Fruit fly (Drosophila melanogaster): ENCODE data around the gene CG8132.

CG8132 gene

DNA sequence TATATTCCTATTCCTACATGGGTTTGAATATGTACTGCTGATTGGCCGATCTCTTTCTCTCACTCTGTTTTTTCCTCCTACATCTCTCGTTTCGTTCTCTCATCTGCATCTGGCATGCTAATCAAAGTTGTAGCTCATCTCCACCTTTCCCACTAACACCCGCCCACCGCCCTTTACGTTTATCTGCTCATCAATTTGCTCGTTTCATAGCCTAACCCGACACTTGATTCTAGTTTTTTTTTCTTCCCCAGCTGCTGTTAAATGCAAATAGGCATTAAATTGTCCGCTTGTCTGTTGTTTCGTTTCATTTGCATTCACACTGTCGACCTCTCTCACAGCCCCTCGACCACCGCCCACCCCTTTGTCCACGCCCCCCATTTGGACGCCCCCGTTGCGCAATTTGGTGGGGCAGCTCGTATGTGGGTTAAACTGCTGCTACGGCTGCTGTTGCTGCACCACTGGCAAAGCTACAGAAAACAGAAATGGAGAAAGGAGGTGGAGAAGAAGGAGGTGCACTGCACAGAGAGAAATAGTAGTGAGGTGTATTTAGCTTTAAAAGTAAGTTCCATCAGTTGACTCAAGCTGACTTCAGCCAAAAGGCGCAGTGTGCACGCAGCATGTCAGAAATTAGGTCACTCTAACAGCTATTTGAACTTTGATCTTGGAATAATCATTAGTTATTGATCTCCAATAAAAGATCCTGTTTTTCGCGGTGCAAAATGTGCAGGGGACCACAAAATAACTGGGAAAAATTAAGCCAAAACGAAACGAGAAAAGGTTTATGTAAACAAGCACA, 19.3 kb downstream of the CG8132 start (continued):
- TF ChIP-seq pros (GFP tag; optimal IDR thresholded peaks at IDR 0.05), result no peak
- no peak for TF ChIP-seq z (GFP tag; IDR thresholded peaks at IDR 0.05)
- peak; percentile 6 for TF ChIP-seq HHEX (GFP tag; optimal IDR thresholded peaks at IDR 0.05)
- peak; percentile 40; the same call in 1 of the 3 replicates for TF ChIP-seq sr (GFP tag; IDR thresholded peaks at IDR 0.05)
- peak in 1 of 2 experiments; percentile 17 for TF ChIP-seq Pdp1 (GFP tag; optimal IDR thresholded peaks at IDR 0.05)
- peak; percentile 46 for TF ChIP-seq CG1603 (tag; optimal IDR thresholded peaks at IDR 0.05)
- 0 out of 2 replicates have a peak, but pooled peaks have one; percentile 32 for TF ChIP-seq HLH3B (GFP tag; IDR thresholded peaks at IDR 0.05)
- TF ChIP-seq nau (GFP tag; optimal IDR thresholded peaks at IDR 0.05), result peak; percentile 1
- no peak for TF ChIP-seq CG17612 (GFP tag; IDR thresholded peaks at IDR 0.05)
- TF ChIP-seq CG12391 (tag; optimal IDR thresholded peaks at IDR 0.05), result no peak
- 0 out of 2 replicates have a peak, but pooled peaks have one; percentile 15 for TF ChIP-seq Bgb (GFP tag; IDR thresholded peaks at IDR 0.05; ENCODE audit: partially characterized antibody)
- peak; percentile 8 for TF ChIP-seq Asciz (GFP tag; optimal IDR thresholded peaks at IDR 0.05)
- TF ChIP-seq Deaf1 (tag; optimal IDR thresholded peaks at IDR 0.05), result no peak
- TF ChIP-seq ttk (GFP tag; IDR thresholded peaks at IDR 0.05), result 0 out of 2 replicates have a peak, but pooled peaks have one; percentile 20
- TF ChIP-seq bowl (GFP tag; IDR thresholded peaks at IDR 0.05), result 0 out of 2 replicates have a peak, but pooled peaks have one; percentile 34
- TF ChIP-seq Oli (tag; optimal IDR thresholded peaks at IDR 0.05), result peak; percentile 31
- TF ChIP-seq jigr1 (GFP tag; IDR thresholded peaks at IDR 0.05), result 0 out of 3 replicates have a peak, but pooled peaks have one; percentile 31
- no peak for TF ChIP-seq CG14441 (GFP tag; IDR thresholded peaks at IDR 0.05)
- TF ChIP-seq abd-A (tag; optimal IDR thresholded peaks at IDR 0.05), result peak; percentile 34
- TF ChIP-seq HLH54F (GFP tag; optimal IDR thresholded peaks at IDR 0.05), result no peak
- peak; percentile 8; the same call in 1 of the 2 replicates for TF ChIP-seq slbo (GFP tag; IDR thresholded peaks at IDR 0.05)
- peak in 1 of 2 experiments; percentile 70 for TF ChIP-seq Hr78 (GFP tag; optimal IDR thresholded peaks at IDR 0.05)
- no peak for TF ChIP-seq CG1602 (GFP tag; optimal IDR thresholded peaks at IDR 0.05)
- TF ChIP-seq dmrt99B (tag; optimal IDR thresholded peaks at IDR 0.05), result peak; percentile 49
- no peak for TF ChIP-seq Eip74EF (GFP tag; optimal IDR thresholded peaks at IDR 0.05)
- TF ChIP-seq Doc3 (GFP tag; IDR thresholded peaks at IDR 0.05; ENCODE audit: partially characterized antibody), result 0 out of 3 replicates have a peak, but pooled peaks have one; percentile 12
- TF ChIP-seq BtbVII (GFP tag; optimal IDR thresholded peaks at IDR 0.05), result no peak
- no peak for TF ChIP-seq mirr (GFP tag; optimal IDR thresholded peaks at IDR 0.05)
- TF ChIP-seq phol (tag; optimal IDR thresholded peaks at IDR 0.05), result peak; percentile 27
- TF ChIP-seq knrl (GFP tag; IDR thresholded peaks at IDR 0.05; ENCODE audit: partially characterized antibody), result no peak
- TF ChIP-seq gem (tag; optimal IDR thresholded peaks at IDR 0.05), result peak; percentile 26
- TF ChIP-seq Drgx (GFP tag; IDR thresholded peaks at IDR 0.05), result peak; percentile 59
- TF ChIP-seq CG16813 (GFP tag; IDR thresholded peaks at IDR 0.05; ENCODE audit: partially characterized antibody), result no peak
- no peak for TF ChIP-seq cg (GFP tag; optimal IDR thresholded peaks at IDR 0.05)
- no peak for TF ChIP-seq CG6813 (GFP tag; optimal IDR thresholded peaks at IDR 0.05)
- peak; percentile 20 for TF ChIP-seq lab (GFP tag; optimal IDR thresholded peaks at IDR 0.05)
- TF ChIP-seq chif (GFP tag; optimal IDR thresholded peaks at IDR 0.05), result no peak
- TF ChIP-seq CG8944 (GFP tag; optimal IDR thresholded peaks at IDR 0.05), result no peak
- peak; percentile 14 for TF ChIP-seq fd96Cb (tag; optimal IDR thresholded peaks at IDR 0.05)
- TF ChIP-seq crol (GFP tag; IDR thresholded peaks at IDR 0.05), result peak; percentile 75
- TF ChIP-seq CG2199 (GFP tag; IDR thresholded peaks at IDR 0.05), result 0 out of 3 replicates have a peak, but pooled peaks have one; percentile 23
- TF ChIP-seq bsh (GFP tag; optimal IDR thresholded peaks at IDR 0.05), result peak in 1 of 2 experiments; percentile 29
- no peak for TF ChIP-seq CG11247 (GFP tag; IDR thresholded peaks at IDR 0.05)
- TF ChIP-seq vvl (GFP tag; IDR thresholded peaks at IDR 0.05), result peak; percentile 52; the same call in 1 of the 2 replicates
- TF ChIP-seq tup (GFP tag; optimal IDR thresholded peaks at IDR 0.05), result no peak
- TF ChIP-seq CG2678 (tag; optimal IDR thresholded peaks at IDR 0.05), result peak; percentile 21
